Worm (Caenorhabditis elegans) whole organism, young adult: Measurements from ENCODE around the gene nep-20.

Experiments
- F10E7.11 ChIP-seq: sonication (generic microtip); optimal IDR thresholded peaks from 2 replicates; lab custom pipeline; 2017; ENCODE audit warnings: mild to moderate bottlenecking, missing genetic modification characterization, moderate library complexity, missing compliant biosample characterization
- lin-54 ChIP-seq: fragments of 200-800 bp; sonication (Bioruptor generic); optimal IDR thresholded peaks from 2 replicates; lab custom pipeline; 2018; ENCODE audit warnings: mild to moderate bottlenecking, missing genetic modification characterization, missing compliant biosample characterization
- unc-130 ChIP-seq: sonication (generic microtip); optimal IDR thresholded peaks from 2 replicates; lab custom pipeline; 2016; ENCODE audit warnings: missing genetic modification reagents, missing genetic modification characterization, missing compliant biosample characterization
- unc-62 ChIP-seq: fragments of 150-350 bp; optimal IDR thresholded peaks from 2 replicates; lab custom pipeline; 2014; ENCODE audit warnings: missing biosample characterization, missing genetic modification reagents, missing genetic modification characterization

ce11 chrII:3374779-3375178 lies 20.6 kb downstream of the nep-20 start, which contains the start of gene bath-10:
- TF ChIP-seq F10E7.11 (tag; lab: Kevin White, UChicago), result no peak
- no peak for TF ChIP-seq unc-62
- no peak for TF ChIP-seq lin-54 (GFP tag; lab: Kevin White, UChicago)
- TF ChIP-seq unc-130 (GFP tag; lab: Kevin White, UChicago), result no peak
